Worm (Caenorhabditis elegans) whole organism, L2 larva: ENCODE data around the gene F37C4.5.

Source experiments
- ZK546.5 ChIP-seq: sonication (generic microtip); optimal IDR thresholded peaks from 2 replicates; lab custom pipeline; 2017; ENCODE audit warnings: missing biosample characterization, missing genetic modification characterization
- ceh-82 ChIP-seq: fragments of 150-350 bp; optimal IDR thresholded peaks from 2 replicates; lab custom pipeline; 2014; ENCODE audit warnings: missing biosample characterization, missing genetic modification characterization
- egl-27 ChIP-seq: sonication (generic microtip); optimal IDR thresholded peaks from 3 replicates; lab custom pipeline; 2017; ENCODE audit warnings: missing biosample characterization, missing genetic modification reagents, missing genetic modification characterization
- elt-1 ChIP-seq: fragments of 150-350 bp; optimal IDR thresholded peaks from 2 replicates; lab custom pipeline; 2014; ENCODE audit warnings: missing biosample characterization, missing genetic modification characterization
- fos-1 ChIP-seq: fragments of 150-350 bp; optimal IDR thresholded peaks from 2 replicates; lab custom pipeline; 2014; ENCODE audit warnings: missing biosample characterization, missing genetic modification characterization
- lin-39 ChIP-seq: fragments of 150-350 bp; optimal IDR thresholded peaks from 2 replicates; lab custom pipeline; 2014; ENCODE audit warnings: missing biosample characterization, missing genetic modification reagents, missing genetic modification characterization
- mbf-1 ChIP-seq: sonication (generic microtip); optimal IDR thresholded peaks from 2 replicates; lab custom pipeline; 2017; ENCODE audit warnings: missing biosample characterization, missing genetic modification characterization
- nhr-25 ChIP-seq: fragments of 150-350 bp; sonication (generic microtip); optimal IDR thresholded peaks from 3 replicates; lab custom pipeline; 2014; ENCODE audit warnings: missing biosample characterization, missing genetic modification characterization
- nhr-6 ChIP-seq: fragments of 150-350 bp; optimal IDR thresholded peaks from 2 replicates; lab custom pipeline; 2014; ENCODE audit warnings: missing biosample characterization, missing genetic modification characterization
- peb-1 ChIP-seq: fragments of 150-350 bp; optimal IDR thresholded peaks from 2 replicates; lab custom pipeline; 2014; ENCODE audit warnings: missing biosample characterization, missing genetic modification characterization
- zag-1 ChIP-seq: fragments of 150-350 bp; optimal IDR thresholded peaks from 2 replicates; lab custom pipeline; 2014; ENCODE audit warnings: missing biosample characterization, missing genetic modification characterization
- ztf-11 ChIP-seq: sonication (generic microtip); optimal IDR thresholded peaks from 2 replicates; lab custom pipeline; 2017; ENCODE audit warnings: missing biosample characterization, missing genetic modification characterization

DNA sequence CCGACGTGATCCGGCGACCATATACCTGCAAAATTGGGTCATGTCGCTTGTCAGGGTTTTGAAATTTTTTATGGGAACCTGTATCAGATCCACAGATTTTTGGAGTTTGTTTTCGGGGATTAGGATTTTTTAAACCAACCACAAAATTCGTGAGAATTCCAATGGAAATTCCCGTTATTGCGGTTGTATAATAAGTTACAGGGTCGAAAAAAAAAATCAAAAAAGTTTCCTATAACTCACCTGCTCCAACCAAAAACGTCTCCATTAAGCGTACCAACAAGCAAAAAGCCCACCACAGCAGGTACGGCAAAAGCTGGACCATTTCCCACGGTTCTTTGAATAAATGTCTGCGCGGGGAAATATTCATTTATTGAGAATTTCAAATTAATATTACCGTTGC lies 10.7 kb downstream of the F37C4.5 start:
- TF ChIP-seq ceh-82 (no peak), ZK546.5 (tag; lab: Kevin White, UChicago) (no peak), egl-27 (tag; lab: Kevin White, UChicago) (no peak), zag-1 (no peak), mbf-1 (tag; lab: Kevin White, UChicago) (no peak), nhr-25 (tag; lab: Kevin White, UChicago) (no peak), lin-39 (tag; lab: Kevin White, UChicago) (no peak), peb-1 (no peak), fos-1 (tag; lab: Kevin White, UChicago) (no peak), nhr-6 (tag; lab: Kevin White, UChicago) (no peak), elt-1 (tag; lab: Kevin White, UChicago) (no peak), ztf-11 (tag; lab: Kevin White, UChicago) (no peak)
